Fruit fly (Drosophila melanogaster) whole organism, pupa: Measurements from ENCODE around the gene Cht2.
A peak's percentile ranks its signal among the peaks of the same experiment; 100 is the strongest.

Experiments
- CG10348 ChIP-seq: fragments of 200-800 bp; sonication (Bioruptor generic); IDR thresholded peaks from 2 replicates; pipeline ENCODE4 v1.3.6; 2022; ENCODE audit warnings: missing biosample characterization, missing genetic modification characterization
- CG12605 ChIP-seq: fragments of 200-800 bp; sonication (Bioruptor generic); IDR thresholded peaks from 2 replicates; pipeline ENCODE4 v1.3.6; 2022; ENCODE audit warnings: missing biosample characterization, missing genetic modification characterization
- CG13204 ChIP-seq: fragments of 200-800 bp; sonication (Bioruptor generic); optimal IDR thresholded peaks from 2 replicates; lab custom pipeline; 2018; ENCODE audit warnings: missing biosample characterization, mild to moderate bottlenecking, missing genetic modification characterization, moderate library complexity
- CG14655 ChIP-seq: fragments of 200-800 bp; sonication (Bioruptor generic); optimal IDR thresholded peaks from 3 replicates; lab custom pipeline; 2017; ENCODE audit warnings: mild to moderate bottlenecking, missing biosample characterization, missing genetic modification reagents, missing genetic modification characterization
- CG15710 ChIP-seq: fragments of 200-800 bp; sonication (Bioruptor generic); optimal IDR thresholded peaks from 2 replicates; lab custom pipeline; 2018; ENCODE audit warnings: missing biosample characterization, mild to moderate bottlenecking, missing genetic modification characterization, moderate library complexity
- CG17806 ChIP-seq: fragments of 200-800 bp; sonication (Bioruptor generic); optimal IDR thresholded peaks from 2 replicates; lab custom pipeline; 2018; ENCODE audit warnings: missing biosample characterization, mild to moderate bottlenecking, missing genetic modification characterization, moderate library complexity
- CG32121 ChIP-seq: fragments of 200-800 bp; sonication (Bioruptor generic); IDR thresholded peaks from 2 replicates; pipeline ENCODE4 v1.3.6; 2022; ENCODE audit warnings: missing biosample characterization, missing genetic modification characterization
- CG34367 ChIP-seq: fragments of 200-800 bp; sonication (Bioruptor generic); optimal IDR thresholded peaks from 2 replicates; lab custom pipeline; 2018; ENCODE audit warnings: missing biosample characterization, mild to moderate bottlenecking, missing genetic modification characterization
- CG4496 ChIP-seq: fragments of 200-800 bp; sonication (Bioruptor generic); IDR thresholded peaks from 3 replicates; pipeline ENCODE4 v1.3.6; 2022; ENCODE audit warnings: missing biosample characterization, missing genetic modification characterization
- CG8159 ChIP-seq: fragments of 200-800 bp; sonication (Bioruptor generic); optimal IDR thresholded peaks from 3 replicates; lab custom pipeline; 2018; ENCODE audit warnings: missing biosample characterization, mild to moderate bottlenecking, missing genetic modification characterization, moderate library complexity
- CG8301 ChIP-seq: fragments of 200-800 bp; sonication (Bioruptor generic); optimal IDR thresholded peaks from 2 replicates; lab custom pipeline; 2018; ENCODE audit warnings: missing biosample characterization, mild to moderate bottlenecking, missing genetic modification characterization
- CG9948 ChIP-seq: fragments of 200-800 bp; sonication (Bioruptor generic); optimal IDR thresholded peaks from 2 replicates; lab custom pipeline; 2018; ENCODE audit warnings: missing biosample characterization, mild to moderate bottlenecking, missing genetic modification characterization, moderate library complexity
- D1 ChIP-seq: fragments of 200-800 bp; sonication (Bioruptor generic); optimal IDR thresholded peaks from 2 replicates; lab custom pipeline; 2018; ENCODE audit warnings: missing biosample characterization, mild to moderate bottlenecking, missing genetic modification characterization, moderate library complexity
- EcR ChIP-seq: fragments of 200-800 bp; sonication (Bioruptor generic); optimal IDR thresholded peaks from 3 replicates; lab custom pipeline; 2019; ENCODE audit warnings: missing biosample characterization, missing genetic modification characterization, mild to moderate bottlenecking, moderate library complexity, missing genetic modification reagents
- Ets98B ChIP-seq: fragments of 200-800 bp; sonication (Bioruptor generic); IDR thresholded peaks from 2 replicates; pipeline ENCODE4 v1.3.6; 2022; ENCODE audit warnings: missing biosample characterization, missing genetic modification characterization
- Pif1A ChIP-seq: fragments of 200-800 bp; sonication (Bioruptor generic); optimal IDR thresholded peaks from 3 replicates; lab custom pipeline; 2016; ENCODE audit warnings: missing biosample characterization, missing genetic modification characterization
- Pif1B ChIP-seq: fragments of 200-800 bp; sonication (Bioruptor generic); optimal IDR thresholded peaks from 3 replicates; lab custom pipeline; 2016; ENCODE audit warnings: missing biosample characterization, missing genetic modification characterization
- Snoo ChIP-seq: fragments of 200-800 bp; sonication (Bioruptor generic); optimal IDR thresholded peaks from 3 replicates; lab custom pipeline; 2017; ENCODE audit warnings: missing biosample characterization, mild to moderate bottlenecking, missing genetic modification characterization, inconsistent platforms
- fd96Ca ChIP-seq: fragments of 200-800 bp; sonication (Bioruptor generic); IDR thresholded peaks from 3 replicates; pipeline ENCODE4 v1.3.6; 2022; ENCODE audit warnings: missing biosample characterization, missing genetic modification characterization
- gl ChIP-seq: fragments of 200-800 bp; sonication (Bioruptor generic); optimal IDR thresholded peaks from 2 replicates; lab custom pipeline; 2018; ENCODE audit warnings: missing biosample characterization, mild to moderate bottlenecking, missing genetic modification characterization
- rn ChIP-seq: fragments of 200-800 bp; sonication (Bioruptor generic); IDR thresholded peaks from 2 replicates; pipeline ENCODE4 v1.3.6; 2022; ENCODE audit warnings: missing biosample characterization, missing genetic modification characterization

Cht2 gene

DNA sequence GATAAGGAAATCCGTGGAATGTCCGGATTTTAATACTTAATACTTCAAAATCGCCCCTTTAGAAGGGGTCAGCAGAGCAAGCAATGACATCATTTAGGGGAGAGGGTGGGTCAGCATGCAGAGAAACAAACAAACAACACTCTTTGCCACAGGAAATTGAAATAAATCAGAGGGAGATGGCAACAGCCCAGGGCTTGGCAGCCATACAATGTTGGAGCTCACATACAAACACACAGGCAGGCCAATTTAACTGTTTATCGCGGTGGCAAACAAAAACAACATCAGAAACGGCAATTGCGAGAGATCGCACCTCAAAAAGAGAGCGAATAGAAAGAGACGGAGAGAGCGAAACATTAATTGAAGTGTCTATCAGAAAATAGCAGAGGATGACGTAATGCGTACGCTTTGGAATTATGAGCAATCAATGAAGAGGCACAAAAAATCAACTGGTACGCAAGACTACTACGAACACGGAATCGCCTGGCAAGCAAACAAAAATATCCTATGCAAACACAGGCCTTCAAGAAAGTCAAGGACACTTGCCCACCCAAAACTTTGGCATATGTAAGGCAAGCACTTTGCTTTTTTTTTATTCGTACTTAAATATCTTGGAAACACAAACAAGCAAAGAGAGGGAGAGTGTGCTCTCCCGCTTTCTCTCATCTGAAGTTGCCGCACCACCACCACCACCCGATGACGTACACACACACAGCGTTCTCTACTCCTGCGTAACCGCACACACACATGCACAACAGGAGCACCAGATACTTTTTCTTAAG lies 38.6 kb upstream of the Cht2 start:
- TF ChIP-seq CG9948: no peak
- peak; percentile 30; the same call in 1 of the 3 replicates for TF ChIP-seq CG4496 (GFP tag; lab: Robert Waterston, UW)
- TF ChIP-seq D1 (tag; lab: Kevin White, UChicago): no peak
- TF ChIP-seq CG12605 (GFP tag; lab: Robert Waterston, UW): peak; percentile 50; the same call in 1 of the 2 replicates
- peak; percentile 64 for TF ChIP-seq EcR (GFP tag; lab: Kevin White, UChicago)
- peak; percentile 20; the same call in 1 of the 3 replicates for TF ChIP-seq fd96Ca
- TF ChIP-seq CG14655: no peak
- TF ChIP-seq gl: no peak
- 0 out of 2 replicates have a peak, but pooled peaks have one; percentile 17 for TF ChIP-seq rn
- peak; percentile 9; the same call in 1 of the 2 replicates for TF ChIP-seq CG32121 (GFP tag; lab: Robert Waterston, UW)
- TF ChIP-seq, all 21 proteins: peak for 6

dm6 chr3L:1789339-1789738 lies 33.6 kb upstream of the Cht2 start:
- TF ChIP-seq Pif1B (GFP tag; lab: Kevin White, UChicago): no peak
- peak; percentile 33 for TF ChIP-seq EcR (GFP tag; lab: Kevin White, UChicago)

- TF ChIP-seq CG14655: no peak
- no peak for TF ChIP-seq CG15710 (tag; lab: Kevin White, UChicago)
- TF ChIP-seq CG4496 (GFP tag; lab: Robert Waterston, UW): no peak
- TF ChIP-seq CG34367 (tag; lab: Kevin White, UChicago): no peak
- no peak for TF ChIP-seq Pif1A (GFP tag; lab: Kevin White, UChicago)
- TF ChIP-seq fd96Ca: no peak
- no peak for TF ChIP-seq Pif1B (GFP tag; lab: Kevin White, UChicago)
- TF ChIP-seq CG10348: no peak
- TF ChIP-seq CG12605 (GFP tag; lab: Robert Waterston, UW): no peak
- TF ChIP-seq CG32121 (GFP tag; lab: Robert Waterston, UW): no peak
- TF ChIP-seq CG8301 (tag; lab: Kevin White, UChicago): no peak
- no peak for TF ChIP-seq CG9948
- no peak for TF ChIP-seq Snoo (tag; lab: Kevin White, UChicago)
- TF ChIP-seq Ets98B: no peak
- no peak for TF ChIP-seq EcR (GFP tag; lab: Kevin White, UChicago)
- TF ChIP-seq CG17806: no peak
Observed at dm6 chr3L:1784092-1784491, 28.4 kb upstream of the Cht2 start.

- TF ChIP-seq CG9948 (no peak), CG4496 (GFP tag; lab: Robert Waterston, UW) (no peak), Ets98B (no peak)
Observed at dm6 chr3L:1777249-1777648, 21.5 kb upstream of the Cht2 start, which contains the start of the genes CG2021 and mRpL46. Gene CG2021 (minus strand): TSS chr3L:1777411. Gene mRpL46 (plus strand): TSS chr3L:1777439.

DNA sequence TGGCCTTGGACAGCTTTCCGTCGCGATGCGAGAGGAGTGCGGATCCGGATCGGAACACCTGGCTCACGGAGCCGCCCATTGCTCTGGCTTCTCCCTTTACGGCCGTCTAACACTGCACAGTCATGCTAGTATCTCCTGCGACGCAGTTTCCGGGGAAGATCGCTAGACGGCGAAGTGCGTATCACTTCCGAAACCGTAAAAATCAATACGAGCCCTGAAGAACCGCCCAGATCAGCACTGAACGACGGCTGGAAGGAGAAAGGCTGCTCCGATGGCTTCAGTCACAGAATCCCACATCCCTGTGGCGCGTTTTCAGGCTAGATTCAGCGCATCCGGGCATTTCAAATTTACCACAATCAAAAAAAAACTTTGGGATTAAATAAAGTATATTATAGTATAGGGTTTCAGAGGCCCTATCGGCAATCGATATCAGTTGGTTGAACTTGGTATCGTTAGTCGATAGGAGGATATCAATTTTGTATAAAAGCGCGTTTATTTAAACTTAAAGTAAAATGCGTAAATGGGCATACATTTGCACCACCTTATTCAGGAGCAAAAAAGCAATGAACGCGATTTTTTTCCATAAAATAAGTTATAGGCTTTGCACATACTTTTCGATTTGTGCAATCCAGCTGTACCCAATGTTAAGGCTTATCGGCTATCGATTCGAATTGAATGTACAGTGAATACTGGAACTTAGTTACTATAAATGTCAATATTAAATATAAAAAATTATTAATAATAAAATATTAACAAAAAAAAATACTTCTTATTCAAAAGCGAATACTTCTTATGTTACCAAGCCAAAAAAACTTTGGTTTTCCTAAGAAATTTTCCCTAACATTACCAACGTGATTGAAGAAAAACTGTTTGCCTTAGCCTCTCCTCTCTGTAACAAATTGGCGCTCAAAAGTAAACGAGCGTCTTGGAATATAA lies 19.2 kb upstream of the Cht2 start, which contains the start of the genes CG13933 and PolD2:
Gene CG13933, minus strand, starts transcription at position 435 of the 936 bp plus-strand sequence.
Gene PolD2, plus strand, starts transcription at position 921 of the 936 bp plus-strand sequence.
- TF ChIP-seq Ets98B (peak; percentile 97), gl (peak; percentile 5), CG8301 (tag; lab: Kevin White, UChicago) (no peak), Pif1A (GFP tag; lab: Kevin White, UChicago) (no peak), EcR (GFP tag; lab: Kevin White, UChicago) (no peak), CG8159 (tag; lab: Kevin White, UChicago) (peak; percentile 91), D1 (tag; lab: Kevin White, UChicago) (no peak), Snoo (tag; lab: Kevin White, UChicago) (no peak), Pif1B (GFP tag; lab: Kevin White, UChicago) (peak; percentile 95), CG32121 (GFP tag; lab: Robert Waterston, UW) (peak; percentile 97), CG4496 (GFP tag; lab: Robert Waterston, UW) (peak; percentile 98), fd96Ca (peak; percentile 86), CG10348 (peak; percentile 94), CG14655 (no peak), CG12605 (GFP tag; lab: Robert Waterston, UW) (peak; percentile 87), CG15710 (tag; lab: Kevin White, UChicago) (peak; percentile 99), CG13204 (GFP tag; lab: Kevin White, UChicago) (no peak), CG17806 (peak; percentile 92), CG34367 (tag; lab: Kevin White, UChicago) (peak; percentile 97), rn (peak; percentile 90), CG9948 (peak; percentile 82)

DNA sequence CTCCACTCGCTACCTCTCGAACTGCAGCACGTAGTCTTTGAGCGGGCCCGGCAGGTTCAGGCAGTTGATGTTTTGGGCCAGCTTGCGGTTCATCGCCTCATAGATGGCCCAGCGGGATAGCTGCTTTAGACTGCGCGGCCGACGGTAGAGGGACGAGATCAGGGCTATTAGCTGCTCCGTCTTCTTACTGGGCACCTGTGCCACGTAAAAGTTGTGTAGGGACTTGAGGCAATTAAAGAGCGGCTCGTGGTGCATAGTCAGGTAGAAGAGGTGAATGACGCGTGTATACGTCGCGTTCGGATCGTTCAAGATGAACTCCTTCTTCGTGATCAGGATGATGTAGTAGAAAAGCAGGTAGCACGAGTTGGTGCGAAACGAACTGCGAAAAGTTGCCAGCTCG lies 16.9 kb upstream of the Cht2 start:
- no peak for TF ChIP-seq CG9948
- TF ChIP-seq CG8301 (tag; lab: Kevin White, UChicago): no peak
- no peak for TF ChIP-seq CG12605 (GFP tag; lab: Robert Waterston, UW)
- no peak for TF ChIP-seq CG8159 (tag; lab: Kevin White, UChicago)
- TF ChIP-seq D1 (tag; lab: Kevin White, UChicago): no peak
- no peak for TF ChIP-seq Pif1B (GFP tag; lab: Kevin White, UChicago)
- TF ChIP-seq CG13204 (GFP tag; lab: Kevin White, UChicago): no peak
- no peak for TF ChIP-seq CG14655
